Worm (Caenorhabditis elegans) whole organism, L1 larva: ENCODE data around the gene fkb-1.

Source experiments
- C04F5.9 ChIP-seq: sonication (generic microtip); optimal IDR thresholded peaks from 2 replicates; lab custom pipeline; 2016; ENCODE audit warnings: missing genetic modification characterization, missing compliant biosample characterization
- ama-1 ChIP-seq: fragments of 150-350 bp; optimal IDR thresholded peaks from 2 replicates; lab custom pipeline; 2014
- ceh-8 ChIP-seq: fragments of 200-800 bp; sonication (Bioruptor generic); optimal IDR thresholded peaks from 2 replicates; lab custom pipeline; 2018; ENCODE audit warnings: mild to moderate bottlenecking, missing genetic modification characterization, moderate library complexity, missing compliant biosample characterization
- ces-1 ChIP-seq: fragments of 150-350 bp; optimal IDR thresholded peaks from 2 replicates; lab custom pipeline; 2014; ENCODE audit warnings: missing biosample characterization, missing genetic modification reagents, missing genetic modification characterization
- dsc-1 ChIP-seq: sonication (generic microtip); optimal IDR thresholded peaks from 2 replicates; lab custom pipeline; 2016; ENCODE audit warnings: mild to moderate bottlenecking, missing genetic modification characterization, missing compliant biosample characterization
- egl-27 ChIP-seq, 2 experiments: fragments of 150-350 bp in 1 of 2; sonication (generic microtip); optimal IDR thresholded peaks; 3 replicates each; lab custom pipeline; 2017 to 2018; ENCODE audit warnings: missing biosample characterization in 2 of 2, missing genetic modification characterization in 2 of 2, missing genetic modification reagents in 2 of 2
- isw-1 ChIP-seq: fragments of 200-800 bp; sonication (Bioruptor generic); IDR thresholded peaks from 2 replicates; pipeline ENCODE4 v1.3.6; 2022; ENCODE audit warnings: missing genetic modification characterization, missing compliant biosample characterization
- nhr-237 ChIP-seq: fragments of 150-350 bp; optimal IDR thresholded peaks from 2 replicates; lab custom pipeline; 2014; ENCODE audit warnings: missing biosample characterization, missing genetic modification characterization
- nhr-28 ChIP-seq: fragments of 150-350 bp; optimal IDR thresholded peaks from 2 replicates; lab custom pipeline; 2014; ENCODE audit warnings: missing biosample characterization, missing genetic modification characterization
- unc-130 ChIP-seq: fragments of 150-350 bp; optimal IDR thresholded peaks from 2 replicates; lab custom pipeline; 2017; ENCODE audit warnings: missing biosample characterization, missing genetic modification characterization, inconsistent platforms

ce11 chrIV:11082153-11082552 is 45.8 kb downstream of the fkb-1 start, which contains the start of gene let-70:
- TF ChIP-seq nhr-28 (tag; lab: Kevin White, UChicago): no peak
- no peak for TF ChIP-seq unc-130 (tag; lab: Kevin White, UChicago)
- TF ChIP-seq dsc-1 (tag; lab: Kevin White, UChicago): no peak
- no peak for TF ChIP-seq isw-1 (GFP tag; lab: Robert Waterston, UW)
- TF ChIP-seq nhr-237 (tag; lab: Kevin White, UChicago): no peak
- TF ChIP-seq ama-1 (lab: Kevin White, UChicago): no peak
- no peak for TF ChIP-seq C04F5.9 (tag; lab: Kevin White, UChicago)
- no peak for TF ChIP-seq ces-1 (GFP tag; lab: Kevin White, UChicago)
- TF ChIP-seq ceh-8 (GFP tag; lab: Kevin White, UChicago): no peak
- TF ChIP-seq egl-27 (tag; optimal IDR thresholded peaks at IDR 0.05; lab: Kevin White, UChicago): no peak
